Worm (Caenorhabditis elegans) whole organism, late embryonic: Measurements from ENCODE around the gene aman-2.

Experiments used
- C38D4.7 ChIP-seq: fragments of 200-800 bp; sonication (Bioruptor generic); optimal IDR thresholded peaks from 2 replicates; lab custom pipeline; 2018; ENCODE audit warnings: mild to moderate bottlenecking, missing genetic modification characterization, moderate library complexity, missing compliant biosample characterization
- K02D7.2 ChIP-seq: sonication (generic microtip); optimal IDR thresholded peaks from 2 replicates; lab custom pipeline; 2017; ENCODE audit warnings: mild to moderate bottlenecking, missing genetic modification characterization, missing compliant biosample characterization
- ama-1 ChIP-seq: fragments of 150-350 bp; optimal IDR thresholded peaks from 2 replicates; lab custom pipeline; 2014
- dve-1 ChIP-seq: sonication (generic microtip); optimal IDR thresholded peaks from 2 replicates; lab custom pipeline; 2017; ENCODE audit warnings: antibody characterized with exemption, mild to moderate bottlenecking, missing genetic modification characterization, missing compliant biosample characterization
- elt-2 ChIP-seq: sonication (generic microtip); optimal IDR thresholded peaks from 2 replicates; lab custom pipeline; 2016; ENCODE audit warnings: missing genetic modification reagents, missing genetic modification characterization, missing compliant biosample characterization
- ets-4 ChIP-seq: sonication (generic microtip); optimal IDR thresholded peaks from 2 replicates; lab custom pipeline; 2016; ENCODE audit warnings: missing genetic modification characterization, missing compliant biosample characterization
- eyg-1 ChIP-seq: sonication (generic microtip); optimal IDR thresholded peaks from 2 replicates; lab custom pipeline; 2016; ENCODE audit warnings: missing genotype, missing genetic modification characterization, missing compliant biosample characterization
- lin-11 ChIP-seq: fragments of 200-800 bp; sonication (Bioruptor generic); optimal IDR thresholded peaks from 2 replicates; lab custom pipeline; 2018; ENCODE audit warnings: mild to moderate bottlenecking, missing genetic modification characterization, missing compliant biosample characterization
- sox-4 ChIP-seq: sonication (generic microtip); optimal IDR thresholded peaks from 2 replicates; lab custom pipeline; 2017; ENCODE audit warnings: mild to moderate bottlenecking, missing genetic modification characterization, inconsistent platforms, missing compliant biosample characterization
- unc-86 ChIP-seq: sonication (generic microtip); optimal IDR thresholded peaks from 2 replicates; lab custom pipeline; 2016; ENCODE audit warnings: missing genetic modification characterization, missing compliant biosample characterization

DNA sequence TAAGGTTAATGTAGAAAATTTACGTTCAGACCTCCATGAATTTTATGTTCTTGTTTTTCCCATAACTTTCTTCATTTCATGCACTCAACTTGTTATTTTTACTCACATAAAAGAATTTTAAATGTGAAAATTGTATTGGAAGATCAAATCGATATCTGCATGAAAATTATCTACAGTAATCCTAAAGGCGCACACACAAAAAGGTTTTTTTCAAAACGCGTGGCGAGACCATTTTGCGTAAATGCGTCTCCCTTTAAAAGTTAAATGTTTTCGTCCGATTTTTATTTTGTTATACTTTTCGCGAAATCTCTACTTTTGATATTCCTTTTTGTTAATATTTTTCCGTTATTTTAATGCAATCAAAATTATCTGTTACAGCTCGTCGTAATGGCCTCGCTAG is 15.9 kb downstream of the aman-2 start, which contains the start of gene R31.2:
- no peak for TF ChIP-seq elt-2 (tag; lab: Kevin White, UChicago)
- TF ChIP-seq eyg-1 = no peak
- no peak for TF ChIP-seq lin-11 (tag; lab: Kevin White, UChicago)
- no peak for TF ChIP-seq ets-4
- no peak for TF ChIP-seq K02D7.2
- no peak for TF ChIP-seq unc-86
- TF ChIP-seq dve-1 (tag; lab: Kevin White, UChicago) = no peak
- TF ChIP-seq sox-4 (tag; lab: Kevin White, UChicago) = no peak
- no peak for TF ChIP-seq C38D4.7 (GFP tag; lab: Kevin White, UChicago)
- no peak for TF ChIP-seq ama-1
